Worm (Caenorhabditis elegans): Measurements from ENCODE around the gene ZK418.11.

ce11 chrIII:7076386-7076785 is 23.7 kb upstream of the ZK418.11 start, which contains the start of gene ZK418.13:
- no peak for TF ChIP-seq duxl-1 (tag; optimal IDR thresholded peaks at IDR 0.05; ENCODE audit: poor library complexity)
- no peak for TF ChIP-seq skn-1 (tag; optimal IDR thresholded peaks at IDR 0.05)
- TF ChIP-seq unc-130 (GFP tag; optimal IDR thresholded peaks at IDR 0.05) = no peak
- TF ChIP-seq zfp-3 (GFP tag; conservative IDR thresholded peaks at IDR 0.05) = no peak
- TF ChIP-seq cey-2 (tag; optimal IDR thresholded peaks at IDR 0.05; ENCODE audit: borderline replicate concordance, insufficient read depth) = no peak
- TF ChIP-seq hlh-11 (tag; optimal IDR thresholded peaks at IDR 0.05) = no peak
- TF ChIP-seq nhr-237 (tag; optimal IDR thresholded peaks at IDR 0.05) = no peak
- no peak for TF ChIP-seq dpl-1 (GFP tag; optimal IDR thresholded peaks at IDR 0.05)
- no peak for TF ChIP-seq dve-1 (tag; optimal IDR thresholded peaks at IDR 0.05; ENCODE audit: insufficient read depth)
- no peak for TF ChIP-seq pha-4 (GFP tag; IDR thresholded peaks at IDR 0.05)
- no peak for TF ChIP-seq pha-4 (tag; optimal IDR thresholded peaks at IDR 0.05)
- TF ChIP-seq ztf-11 (tag; optimal IDR thresholded peaks at IDR 0.05) = no peak
- TF ChIP-seq R02D3.7 (tag; optimal IDR thresholded peaks at IDR 0.05) = no peak
- no peak for TF ChIP-seq F49E8.2 (tag; optimal IDR thresholded peaks at IDR 0.05; ENCODE audit: borderline replicate concordance)
- no peak for TF ChIP-seq ZK546.5 (tag; optimal IDR thresholded peaks at IDR 0.05)

All from whole organism, L4 larva.